Worm (Caenorhabditis elegans): ENCODE data around the gene M163.5.

ce11 chrX:14455419-14455818 lies 18.4 kb upstream of the M163.5 start, which contains the start of gene Y66C5A.1:
- TF ChIP-seq nhr-2 (tag; optimal IDR thresholded peaks at IDR 0.05) (no peak), nhr-12 (tag; optimal IDR thresholded peaks at IDR 0.05) (no peak), snpc-4 (tag; optimal IDR thresholded peaks at IDR 0.05) (no peak)
